Worm (Caenorhabditis elegans) whole organism, L4 larva: ENCODE measurements around the gene srx-64.

ENCODE experiments used
- D1046.2 ChIP-seq: fragments of 200-800 bp; sonication (Bioruptor generic); IDR thresholded peaks from 2 replicates; pipeline ENCODE4 v1.3.6; 2022; ENCODE audit warnings: missing genetic modification characterization, missing compliant biosample characterization
- R02D3.7 ChIP-seq: fragments of 150-350 bp; sonication (generic microtip); optimal IDR thresholded peaks from 3 replicates; lab custom pipeline; 2014; ENCODE audit warnings: missing biosample characterization, missing genetic modification characterization
- T26A8.4 ChIP-seq: fragments of 200-800 bp; sonication (Bioruptor generic); IDR thresholded peaks from 2 replicates; pipeline ENCODE4 v1.3.6; 2022; ENCODE audit warnings: missing genetic modification characterization, missing compliant biosample characterization
- ZK546.5 ChIP-seq, 2 experiments: sonication (generic microtip); optimal IDR thresholded peaks; 2 replicates each; lab custom pipeline; 2017; ENCODE audit warnings: missing biosample characterization in 2 of 2, missing genetic modification characterization in 2 of 2
- aha-1 ChIP-seq: fragments of 150-350 bp; peaks from one replicate; lab custom pipeline; 2014; ENCODE audit warnings: missing biosample characterization, missing genetic modification characterization
- ceh-28 ChIP-seq: fragments of 150-350 bp; optimal IDR thresholded peaks from 2 replicates; lab custom pipeline; 2014; ENCODE audit warnings: missing biosample characterization, missing genetic modification reagents, missing genetic modification characterization
- ceh-32 ChIP-seq: sonication (generic microtip); optimal IDR thresholded peaks from 2 replicates; lab custom pipeline; 2016; ENCODE audit warnings: mild to moderate bottlenecking, missing genetic modification characterization, missing compliant biosample characterization; ENCODE audit not compliant: poor library complexity
- ceh-44 ChIP-seq: fragments of 200-800 bp; sonication (Bioruptor generic); IDR thresholded peaks from 2 replicates; pipeline ENCODE4 v1.3.6; 2022; ENCODE audit warnings: missing genetic modification reagents, missing genetic modification characterization, missing compliant biosample characterization
- ceh-62 ChIP-seq: sonication (generic microtip); optimal IDR thresholded peaks from 2 replicates; lab custom pipeline; 2017; ENCODE audit warnings: missing biosample characterization, missing genetic modification characterization
- cey-2 ChIP-seq: sonication (generic microtip); optimal IDR thresholded peaks from 3 replicates; lab custom pipeline; 2017; ENCODE audit warnings: missing genetic modification characterization, mild to moderate bottlenecking, missing compliant biosample characterization, antibody characterized with exemption, borderline replicate concordance; ENCODE audit not compliant: insufficient read depth
- daf-8 ChIP-seq: fragments of 200-800 bp; sonication (Bioruptor generic); IDR thresholded peaks from 2 replicates; pipeline ENCODE4 v1.3.6; 2022; ENCODE audit warnings: missing genetic modification characterization, missing compliant biosample characterization
- dmd-6 ChIP-seq: fragments of 200-800 bp; sonication (Bioruptor generic); IDR thresholded peaks from 2 replicates; pipeline ENCODE4 v1.3.6; 2022; ENCODE audit warnings: missing genetic modification reagents, missing genetic modification characterization, missing compliant biosample characterization
- dmd-8 ChIP-seq: fragments of 200-800 bp; sonication (Bioruptor generic); IDR thresholded peaks from 2 replicates; pipeline ENCODE4 v1.3.6; 2022; ENCODE audit warnings: missing genetic modification characterization, missing compliant biosample characterization
- dmd-9 ChIP-seq: fragments of 200-800 bp; sonication (Bioruptor generic); IDR thresholded peaks from 2 replicates; pipeline ENCODE4 v1.3.6; 2022; ENCODE audit warnings: missing genetic modification reagents, missing genetic modification characterization, missing compliant biosample characterization
- hif-1 ChIP-seq, 2 experiments: sonication (generic microtip); optimal IDR thresholded peaks; 2 replicates each; lab custom pipeline; 2016 to 2017; ENCODE audit warnings: missing compliant biosample characterization in 2 of 2, missing genetic modification characterization in 2 of 2, missing genetic modification reagents in 2 of 2, missing genotype in 2 of 2, mild to moderate bottlenecking in 1 of 2
- hlh-30 ChIP-seq: sonication (generic microtip); optimal IDR thresholded peaks from 2 replicates; lab custom pipeline; 2017; ENCODE audit warnings: antibody characterized with exemption, mild to moderate bottlenecking, missing genetic modification characterization, missing compliant biosample characterization; ENCODE audit not compliant: insufficient read depth
- lir-3 ChIP-seq: sonication (generic microtip); optimal IDR thresholded peaks from 2 replicates; lab custom pipeline; 2016; ENCODE audit warnings: mild to moderate bottlenecking, missing genetic modification characterization, missing compliant biosample characterization
- mxl-3 ChIP-seq: fragments of 200-800 bp; sonication (Bioruptor generic); optimal IDR thresholded peaks from 2 replicates; lab custom pipeline; 2018; ENCODE audit warnings: mild to moderate bottlenecking, missing genetic modification characterization, missing compliant biosample characterization
- nhr-102 ChIP-seq: sonication (generic microtip); optimal IDR thresholded peaks from 2 replicates; lab custom pipeline; 2016; ENCODE audit warnings: mild to moderate bottlenecking, missing genetic modification characterization, moderate library complexity, missing compliant biosample characterization
- nhr-11 ChIP-seq: fragments of 150-350 bp; optimal IDR thresholded peaks from 2 replicates; lab custom pipeline; 2014; ENCODE audit warnings: missing biosample characterization, missing genetic modification characterization
- nhr-111 ChIP-seq: fragments of 200-800 bp; sonication (Bioruptor generic); optimal IDR thresholded peaks from 2 replicates; lab custom pipeline; 2018; ENCODE audit warnings: mild to moderate bottlenecking, missing genetic modification characterization, missing compliant biosample characterization
- nhr-25 ChIP-seq: sonication (generic microtip); optimal IDR thresholded peaks from 2 replicates; lab custom pipeline; 2017; ENCODE audit warnings: missing genetic modification characterization, mild to moderate bottlenecking, missing compliant biosample characterization, antibody characterized with exemption, moderate library complexity, borderline replicate concordance; ENCODE audit not compliant: insufficient read depth
- nhr-41 ChIP-seq: fragments of 200-800 bp; sonication (Bioruptor generic); IDR thresholded peaks from 2 replicates; pipeline ENCODE4 v1.3.6; 2022; ENCODE audit warnings: missing genetic modification reagents, missing genetic modification characterization, missing compliant biosample characterization
- nhr-76 ChIP-seq: fragments of 150-350 bp; optimal IDR thresholded peaks from 2 replicates; lab custom pipeline; 2014; ENCODE audit warnings: missing biosample characterization, missing genetic modification characterization
- saeg-2 ChIP-seq: fragments of 200-800 bp; sonication (Bioruptor generic); IDR thresholded peaks from 2 replicates; pipeline ENCODE4 v1.3.6; 2022; ENCODE audit warnings: missing genetic modification reagents, missing genetic modification characterization, missing compliant biosample characterization
- spr-3 ChIP-seq: fragments of 200-800 bp; sonication (Bioruptor generic); optimal IDR thresholded peaks from 2 replicates; lab custom pipeline; 2018; ENCODE audit warnings: mild to moderate bottlenecking, missing genetic modification characterization, missing compliant biosample characterization
- tag-97 ChIP-seq: fragments of 200-800 bp; sonication (Bioruptor generic); IDR thresholded peaks from 2 replicates; pipeline ENCODE4 v1.3.6; 2022; ENCODE audit warnings: missing genetic modification characterization, missing compliant biosample characterization
- tra-1 ChIP-seq: fragments of 200-800 bp; sonication (Bioruptor generic); IDR thresholded peaks from 2 replicates; pipeline ENCODE4 v1.3.6; 2022; ENCODE audit warnings: missing genetic modification reagents, missing genetic modification characterization, missing compliant biosample characterization
- unc-39 ChIP-seq: sonication (generic microtip); optimal IDR thresholded peaks from 2 replicates; lab custom pipeline; 2017; ENCODE audit warnings: missing biosample characterization, missing genetic modification characterization
- unc-62 ChIP-seq, 3 experiments: fragments of 150-350 bp in 1 of 3; sonication (generic microtip); optimal IDR thresholded peaks in 2 of 3; peaks in 1 of 3; 1 replicate in 1 of 3; 2 replicates in 2 of 3; lab custom pipeline; 2014 to 2017; ENCODE audit warnings: missing biosample characterization in 3 of 3, missing genetic modification characterization in 3 of 3, missing genetic modification reagents in 3 of 3, missing genotype in 1 of 3
- zfp-3 ChIP-seq: fragments of 200-800 bp; sonication (Bioruptor generic); conservative IDR thresholded peaks from 2 replicates; pipeline ENCODE4 v1.3.6; 2022; ENCODE audit warnings: missing genetic modification reagents, missing genetic modification characterization, missing compliant biosample characterization
- zip-2 ChIP-seq: fragments of 150-350 bp; optimal IDR thresholded peaks from 2 replicates; lab custom pipeline; 2014; ENCODE audit warnings: missing biosample characterization, missing genetic modification characterization

Gene srx-64

ce11 chrV:3913131-3913530, 16.1 kb upstream of the srx-64 start (continued):
- no peak for TF ChIP-seq spr-3 (GFP tag; lab: Kevin White, UChicago)
- TF ChIP-seq nhr-111 (GFP tag; lab: Kevin White, UChicago) = no peak
- no peak for TF ChIP-seq nhr-25 (tag; lab: Kevin White, UChicago)
- TF ChIP-seq cey-2 (tag; lab: Kevin White, UChicago) = no peak
- TF ChIP-seq T26A8.4 (GFP tag; lab: Robert Waterston, UW) = no peak
- no peak for TF ChIP-seq zfp-3
- TF ChIP-seq dmd-6 (GFP tag; lab: Robert Waterston, UW) = no peak
- TF ChIP-seq unc-39 = no peak
- TF ChIP-seq hlh-30 (tag; lab: Kevin White, UChicago) = no peak
- peak in 1 of 2 experiments; percentile 29 for TF ChIP-seq unc-62 (GFP tag; optimal IDR thresholded peaks at IDR 0.05 in 1 of 2; lab: Kevin White, UChicago)
- no peak for TF ChIP-seq unc-62 (tag; optimal IDR thresholded peaks at IDR 0.05; lab: Kevin White, UChicago)
- no peak for TF ChIP-seq lir-3 (tag; lab: Kevin White, UChicago)
- TF ChIP-seq dmd-9 = no peak
- TF ChIP-seq hif-1 (tag; optimal IDR thresholded peaks at IDR 0.05; lab: Kevin White, UChicago) = no peak
- TF ChIP-seq dmd-8 (GFP tag; lab: Robert Waterston, UW) = no peak
- TF ChIP-seq daf-8 (GFP tag; lab: Robert Waterston, UW) = no peak
- TF ChIP-seq D1046.2 = no peak

- TF ChIP-seq aha-1 (peak; percentile 74), zip-2 (no peak)
These were observed 12.7 kb upstream of the srx-64 start, which contains the start of gene srx-67 for ce11 chrV:3916480-3916879. srx-67 (plus strand) TSS chrV:3916780.

- TF ChIP-seq ceh-62 (no peak), nhr-102 (no peak), nhr-11 (tag; lab: Kevin White, UChicago) (no peak), saeg-2 (GFP tag; lab: Robert Waterston, UW) (no peak), hlh-30 (tag; lab: Kevin White, UChicago) (no peak), ZK546.5 (tag; optimal IDR thresholded peaks at IDR 0.05; lab: Kevin White, UChicago) (no peak), cey-2 (tag; lab: Kevin White, UChicago) (no peak), nhr-76 (tag; lab: Kevin White, UChicago) (no peak), ceh-32 (tag; lab: Kevin White, UChicago) (no peak), ceh-28 (tag; lab: Kevin White, UChicago) (no peak), nhr-41 (GFP tag; lab: Robert Waterston, UW) (no peak)
These were observed 9.9 kb upstream of the srx-64 start, which contains the start of gene srx-66 for ce11 chrV:3919289-3919688. srx-66 (plus strand) TSS chrV:3919589.

- TF ChIP-seq tag-97 (GFP tag; lab: Robert Waterston, UW) = no peak
- TF ChIP-seq mxl-3 (GFP tag; lab: Kevin White, UChicago) = no peak
- TF ChIP-seq tra-1 (GFP tag; lab: Robert Waterston, UW) = no peak
- TF ChIP-seq R02D3.7 (tag; lab: Kevin White, UChicago) = no peak
These were observed 7.6 kb upstream of the srx-64 start, which contains the start of gene srx-65 for ce11 chrV:3921635-3922034. srx-65 (plus strand) TSS chrV:3921935.

- TF ChIP-seq lir-3 (tag; lab: Kevin White, UChicago) (no peak), unc-62 (GFP tag; optimal IDR thresholded peaks at IDR 0.05 in 1 of 2; lab: Kevin White, UChicago) (peak in 1 of 2 experiments; percentile 97), unc-62 (tag; optimal IDR thresholded peaks at IDR 0.05; lab: Kevin White, UChicago) (no peak), ceh-44 (GFP tag; lab: Robert Waterston, UW) (no peak)
These were observed 6.7 kb upstream of the srx-64 start for ce11 chrV:3922547-3922946.
